Worm (Caenorhabditis elegans) whole organism, late embryonic: ENCODE results near the gene rib-1.
A peak's percentile ranks its signal among the peaks of the same experiment; 100 is the strongest.

ENCODE experiments used
- C38D4.7 ChIP-seq: fragments of 200-800 bp; sonication (Bioruptor generic); optimal IDR thresholded peaks from 2 replicates; lab custom pipeline; 2018; ENCODE audit warnings: mild to moderate bottlenecking, missing genetic modification characterization, moderate library complexity, missing compliant biosample characterization
- F13H6.1 ChIP-seq: sonication (generic microtip); optimal IDR thresholded peaks from 2 replicates; lab custom pipeline; 2016; ENCODE audit warnings: missing genetic modification characterization, missing compliant biosample characterization
- T23F11.4 ChIP-seq: fragments of 200-800 bp; sonication (Bioruptor generic); optimal IDR thresholded peaks from 2 replicates; lab custom pipeline; 2018; ENCODE audit warnings: mild to moderate bottlenecking, missing genetic modification characterization, missing compliant biosample characterization
- Y22D7AL.16 ChIP-seq: sonication (generic microtip); optimal IDR thresholded peaks from 2 replicates; lab custom pipeline; 2016; ENCODE audit warnings: missing genetic modification characterization, missing compliant biosample characterization
- ahr-1 ChIP-seq: sonication (generic microtip); optimal IDR thresholded peaks from 2 replicates; lab custom pipeline; 2016; ENCODE audit warnings: missing genetic modification characterization, missing compliant biosample characterization
- ceh-18 ChIP-seq: sonication (generic microtip); optimal IDR thresholded peaks from 2 replicates; lab custom pipeline; 2016; ENCODE audit warnings: missing genetic modification characterization, missing compliant biosample characterization
- ceh-19 ChIP-seq: fragments of 200-800 bp; sonication (Bioruptor generic); optimal IDR thresholded peaks from 2 replicates; lab custom pipeline; 2018; ENCODE audit warnings: mild to moderate bottlenecking, missing genetic modification characterization, missing compliant biosample characterization
- ceh-2 ChIP-seq: sonication (generic microtip); optimal IDR thresholded peaks from 2 replicates; lab custom pipeline; 2016; ENCODE audit warnings: missing genotype, missing genetic modification characterization, missing compliant biosample characterization
- ceh-30 ChIP-seq: fragments of 150-350 bp; optimal IDR thresholded peaks from 2 replicates; lab custom pipeline; 2014; ENCODE audit warnings: missing biosample characterization, missing genetic modification characterization
- ceh-31 ChIP-seq: sonication (generic microtip); optimal IDR thresholded peaks from 2 replicates; lab custom pipeline; 2016; ENCODE audit warnings: missing genetic modification characterization, missing compliant biosample characterization
- ceh-34 ChIP-seq: sonication (generic microtip); optimal IDR thresholded peaks from 2 replicates; lab custom pipeline; 2016; ENCODE audit warnings: mild to moderate bottlenecking, missing genetic modification characterization, missing compliant biosample characterization
- ceh-6 ChIP-seq: fragments of 200-800 bp; sonication (Bioruptor generic); optimal IDR thresholded peaks from 2 replicates; lab custom pipeline; 2018; ENCODE audit warnings: mild to moderate bottlenecking, missing genetic modification characterization, missing compliant biosample characterization
- ceh-9 ChIP-seq: sonication (generic microtip); optimal IDR thresholded peaks from 2 replicates; lab custom pipeline; 2016; ENCODE audit warnings: mild to moderate bottlenecking, missing genetic modification characterization, inconsistent platforms, missing compliant biosample characterization
- che-1 ChIP-seq: sonication (generic microtip); optimal IDR thresholded peaks from 2 replicates; lab custom pipeline; 2016; ENCODE audit warnings: mild to moderate bottlenecking, missing genetic modification characterization, missing compliant biosample characterization
- dve-1 ChIP-seq: sonication (generic microtip); optimal IDR thresholded peaks from 2 replicates; lab custom pipeline; 2017; ENCODE audit warnings: antibody characterized with exemption, mild to moderate bottlenecking, missing genetic modification characterization, missing compliant biosample characterization
- elt-4 ChIP-seq: sonication (generic microtip); optimal IDR thresholded peaks from 2 replicates; lab custom pipeline; 2016; ENCODE audit warnings: missing genetic modification characterization, missing compliant biosample characterization
- ets-4 ChIP-seq: sonication (generic microtip); optimal IDR thresholded peaks from 2 replicates; lab custom pipeline; 2016; ENCODE audit warnings: missing genetic modification characterization, missing compliant biosample characterization
- fax-1 ChIP-seq: sonication (generic microtip); optimal IDR thresholded peaks from 2 replicates; lab custom pipeline; 2016; ENCODE audit warnings: missing genotype, missing genetic modification characterization, missing compliant biosample characterization
- fkh-10 ChIP-seq: fragments of 150-350 bp; optimal IDR thresholded peaks from 2 replicates; lab custom pipeline; 2014; ENCODE audit warnings: missing biosample characterization, missing genetic modification reagents, missing genetic modification characterization
- hlh-15 ChIP-seq: sonication (generic microtip); optimal IDR thresholded peaks from 2 replicates; lab custom pipeline; 2016; ENCODE audit warnings: missing genetic modification characterization, missing compliant biosample characterization
- hlh-6 ChIP-seq: sonication (generic microtip); optimal IDR thresholded peaks from 2 replicates; lab custom pipeline; 2016; ENCODE audit warnings: missing genotype, missing genetic modification characterization, missing compliant biosample characterization
- hlh-8 ChIP-seq: sonication (generic microtip); optimal IDR thresholded peaks from 2 replicates; lab custom pipeline; 2016; ENCODE audit warnings: missing genotype, missing genetic modification characterization, missing compliant biosample characterization
- lim-6 ChIP-seq: sonication (generic microtip); optimal IDR thresholded peaks from 2 replicates; lab custom pipeline; 2016; ENCODE audit warnings: missing genetic modification characterization, missing compliant biosample characterization
- lin-11 ChIP-seq: fragments of 200-800 bp; sonication (Bioruptor generic); optimal IDR thresholded peaks from 2 replicates; lab custom pipeline; 2018; ENCODE audit warnings: mild to moderate bottlenecking, missing genetic modification characterization, missing compliant biosample characterization
- nfya-1 ChIP-seq: sonication (generic microtip); optimal IDR thresholded peaks from 2 replicates; lab custom pipeline; 2017; ENCODE audit warnings: missing genetic modification characterization, mild to moderate bottlenecking, missing compliant biosample characterization, antibody characterized with exemption, moderate library complexity
- nhr-232 ChIP-seq: sonication (generic microtip); optimal IDR thresholded peaks from 2 replicates; lab custom pipeline; 2016; ENCODE audit warnings: missing genetic modification characterization, missing compliant biosample characterization
- odd-2 ChIP-seq: sonication (generic microtip); optimal IDR thresholded peaks from 2 replicates; lab custom pipeline; 2017; ENCODE audit warnings: antibody characterized with exemption, mild to moderate bottlenecking, missing genetic modification characterization, missing compliant biosample characterization
- pat-9 ChIP-seq: fragments of 200-800 bp; sonication (Bioruptor generic); optimal IDR thresholded peaks from 2 replicates; lab custom pipeline; 2018; ENCODE audit warnings: mild to moderate bottlenecking, missing genetic modification characterization, moderate library complexity, missing compliant biosample characterization
- pax-1 ChIP-seq: fragments of 150-350 bp; optimal IDR thresholded peaks from 2 replicates; lab custom pipeline; 2014; ENCODE audit warnings: missing biosample characterization, missing genetic modification characterization
- pqm-1 ChIP-seq: sonication (generic microtip); optimal IDR thresholded peaks from 2 replicates; lab custom pipeline; 2016; ENCODE audit warnings: missing genetic modification characterization, missing compliant biosample characterization
- pros-1 ChIP-seq: fragments of 150-350 bp; optimal IDR thresholded peaks from 2 replicates; lab custom pipeline; 2014; ENCODE audit warnings: missing biosample characterization, missing genetic modification reagents, missing genetic modification characterization
- ref-2 ChIP-seq: sonication (generic microtip); optimal IDR thresholded peaks from 2 replicates; lab custom pipeline; 2016; ENCODE audit warnings: missing genetic modification characterization, missing compliant biosample characterization
- rnt-1 ChIP-seq: sonication (generic microtip); optimal IDR thresholded peaks from 2 replicates; lab custom pipeline; 2016; ENCODE audit warnings: missing genetic modification characterization, missing compliant biosample characterization
- sox-2 ChIP-seq: fragments of 200-800 bp; sonication (Bioruptor generic); IDR thresholded peaks from 2 replicates; pipeline ENCODE4 v1.3.6; 2022; ENCODE audit warnings: missing genetic modification reagents, missing genetic modification characterization, missing compliant biosample characterization
- sox-4 ChIP-seq: sonication (generic microtip); optimal IDR thresholded peaks from 2 replicates; lab custom pipeline; 2017; ENCODE audit warnings: mild to moderate bottlenecking, missing genetic modification characterization, inconsistent platforms, missing compliant biosample characterization
- syd-9 ChIP-seq: sonication (generic microtip); optimal IDR thresholded peaks from 2 replicates; lab custom pipeline; 2016; ENCODE audit warnings: mild to moderate bottlenecking, missing genetic modification characterization, moderate library complexity, missing compliant biosample characterization
- tbx-2 ChIP-seq: sonication (generic microtip); optimal IDR thresholded peaks from 2 replicates; lab custom pipeline; 2016; ENCODE audit warnings: missing genetic modification characterization, missing compliant biosample characterization
- ttx-3 ChIP-seq: sonication (generic microtip); optimal IDR thresholded peaks from 2 replicates; lab custom pipeline; 2016; ENCODE audit warnings: missing genetic modification reagents, missing genetic modification characterization, missing compliant biosample characterization
- unc-3 ChIP-seq, 2 experiments: fragments of 200-800 bp in 1 of 2; sonication (Bioruptor generic) in 1 of 2; sonication (generic microtip) in 1 of 2; conservative IDR thresholded peaks in 1 of 2; optimal IDR thresholded peaks in 1 of 2; 2 replicates each; pipeline versions ENCODE4 v1.3.6 to Lab custom; 2016 to 2022; ENCODE audit warnings: missing compliant biosample characterization in 2 of 2, missing genetic modification characterization in 2 of 2, missing genetic modification reagents in 1 of 2
- unc-42 ChIP-seq: sonication (generic microtip); optimal IDR thresholded peaks from 2 replicates; lab custom pipeline; 2016; ENCODE audit warnings: missing genotype, missing genetic modification characterization, missing compliant biosample characterization
- unc-55 ChIP-seq: sonication (generic microtip); optimal IDR thresholded peaks from 2 replicates; lab custom pipeline; 2017; ENCODE audit warnings: missing biosample characterization, missing genetic modification reagents, missing genetic modification characterization
- unc-86 ChIP-seq: sonication (generic microtip); optimal IDR thresholded peaks from 2 replicates; lab custom pipeline; 2016; ENCODE audit warnings: missing genetic modification characterization, missing compliant biosample characterization
- zip-5 ChIP-seq: sonication (generic microtip); optimal IDR thresholded peaks from 2 replicates; lab custom pipeline; 2016; ENCODE audit warnings: missing genetic modification characterization, missing compliant biosample characterization

rib-1 gene

ce11 chrIV:11549694-11550093 lies 28.9 kb upstream of the rib-1 start (continued):
- TF ChIP-seq nhr-232 (tag; lab: Kevin White, UChicago), result peak; percentile 82
- TF ChIP-seq nfya-1 (tag; lab: Kevin White, UChicago), result peak; percentile 71
- peak; percentile 72 for TF ChIP-seq tbx-2 (tag; lab: Kevin White, UChicago)
- peak; percentile 74 for TF ChIP-seq ceh-34 (tag; lab: Kevin White, UChicago)
- TF ChIP-seq hlh-15 (tag; lab: Kevin White, UChicago), result peak; percentile 23
- TF ChIP-seq odd-2, result peak; percentile 50
- no peak for TF ChIP-seq ceh-30 (tag; lab: Kevin White, UChicago)
- peak; percentile 46 for TF ChIP-seq unc-42 (tag; lab: Kevin White, UChicago)
- peak; percentile 80 for TF ChIP-seq lin-11
- TF ChIP-seq pqm-1, result no peak
- peak; percentile 51 for TF ChIP-seq ceh-9 (tag; lab: Kevin White, UChicago)
- peak; percentile 70 for TF ChIP-seq Y22D7AL.16 (tag; lab: Kevin White, UChicago)
- TF ChIP-seq dve-1 (tag; lab: Kevin White, UChicago), result peak; percentile 81
- peak; percentile 75 for TF ChIP-seq F13H6.1 (tag; lab: Kevin White, UChicago)
- TF ChIP-seq T23F11.4 (GFP tag; lab: Kevin White, UChicago), result peak; percentile 76
- TF ChIP-seq elt-4 (tag; lab: Kevin White, UChicago), result no peak
- no peak for TF ChIP-seq pax-1
- peak; percentile 48 for TF ChIP-seq ets-4 (tag; lab: Kevin White, UChicago)
- TF ChIP-seq lim-6 (tag; lab: Kevin White, UChicago), result peak; percentile 60
- peak; percentile 70 for TF ChIP-seq C38D4.7 (GFP tag; lab: Kevin White, UChicago)
- TF ChIP-seq sox-4 (tag; lab: Kevin White, UChicago), result peak; percentile 80
- peak; percentile 34 for TF ChIP-seq zip-5 (tag; lab: Kevin White, UChicago)
- peak; percentile 79 for TF ChIP-seq ttx-3 (tag; lab: Kevin White, UChicago)
- TF ChIP-seq ceh-18 (tag; lab: Kevin White, UChicago), result peak; percentile 77
- peak; percentile 75 for TF ChIP-seq fax-1 (tag; lab: Kevin White, UChicago)
- TF ChIP-seq pros-1 (tag; lab: Kevin White, UChicago), result peak; percentile 9
- peak; percentile 72 for TF ChIP-seq ceh-2
- TF ChIP-seq ceh-31 (tag; lab: Kevin White, UChicago), result peak; percentile 68
- TF ChIP-seq rnt-1 (tag; lab: Kevin White, UChicago), result peak; percentile 75
- TF ChIP-seq ref-2 (tag; lab: Kevin White, UChicago), result peak; percentile 73
- TF ChIP-seq hlh-8, result peak; percentile 55
- TF ChIP-seq unc-86 (tag; lab: Kevin White, UChicago), result peak; percentile 74
- peak; percentile 60 for TF ChIP-seq sox-2
- peak; percentile 81 for TF ChIP-seq che-1 (tag; lab: Kevin White, UChicago)
- TF ChIP-seq ahr-1 (tag; lab: Kevin White, UChicago), result peak; percentile 10
- TF ChIP-seq ceh-6 (GFP tag; lab: Kevin White, UChicago), result peak; percentile 84
- TF ChIP-seq syd-9 (tag; lab: Kevin White, UChicago), result peak; percentile 82
- peak; percentile 77 for TF ChIP-seq ceh-19 (GFP tag; lab: Kevin White, UChicago)
- peak; percentile 83 for TF ChIP-seq fkh-10 (GFP tag; lab: Kevin White, UChicago)
- TF ChIP-seq unc-3 (GFP tag; conservative IDR thresholded peaks at IDR 0.05; lab: Robert Waterston, UW), result peak; percentile 69; the same call in 1 of the 2 replicates
- TF ChIP-seq unc-3 (tag; optimal IDR thresholded peaks at IDR 0.05; lab: Kevin White, UChicago), result peak; percentile 59
- peak; percentile 80 for TF ChIP-seq pat-9
- peak; percentile 77 for TF ChIP-seq hlh-6 (tag; lab: Kevin White, UChicago)
- TF ChIP-seq unc-55, result no peak
